Worm (Caenorhabditis elegans) whole organism, L2 larva: ENCODE results near the gene ifd-1.

Experiments used
- nhr-12 ChIP-seq: fragments of 150-350 bp; optimal IDR thresholded peaks from 2 replicates; lab custom pipeline; 2014; ENCODE audit warnings: missing biosample characterization, missing genetic modification characterization
- nhr-237 ChIP-seq: fragments of 150-350 bp; optimal IDR thresholded peaks from 2 replicates; lab custom pipeline; 2014; ENCODE audit warnings: missing biosample characterization, missing genetic modification characterization
- nhr-77 ChIP-seq: fragments of 150-350 bp; optimal IDR thresholded peaks from 2 replicates; lab custom pipeline; 2014; ENCODE audit warnings: missing biosample characterization, missing genetic modification characterization
- sma-9 ChIP-seq, 2 experiments: fragments of 150-350 bp in 1 of 2; sonication (generic microtip) in 1 of 2; optimal IDR thresholded peaks; 2 replicates each; lab custom pipeline; 2014 to 2016; ENCODE audit warnings: missing genetic modification characterization in 2 of 2, mild to moderate bottlenecking in 1 of 2, missing biosample characterization in 1 of 2, missing compliant biosample characterization in 1 of 2, missing genetic modification reagents in 1 of 2, moderate library complexity in 1 of 2
- unc-62 ChIP-seq: fragments of 150-350 bp; optimal IDR thresholded peaks from 2 replicates; lab custom pipeline; 2014; ENCODE audit warnings: missing biosample characterization, missing genetic modification reagents, missing genetic modification characterization
- zag-1 ChIP-seq: fragments of 150-350 bp; optimal IDR thresholded peaks from 2 replicates; lab custom pipeline; 2014; ENCODE audit warnings: missing biosample characterization, missing genetic modification characterization
- ztf-11 ChIP-seq: sonication (generic microtip); optimal IDR thresholded peaks from 2 replicates; lab custom pipeline; 2017; ENCODE audit warnings: missing biosample characterization, missing genetic modification characterization

ce11 chrX:8838176-8838575, 13.9 kb upstream of the ifd-1 start:
- TF ChIP-seq nhr-77 (tag; lab: Kevin White, UChicago) (no peak), zag-1 (tag; lab: Kevin White, UChicago) (no peak), nhr-12 (tag; lab: Kevin White, UChicago) (no peak), nhr-237 (no peak), ztf-11 (tag; lab: Kevin White, UChicago) (no peak), sma-9 (GFP tag; optimal IDR thresholded peaks at IDR 0.05; lab: Kevin White, UChicago) (no peak), sma-9 (tag; optimal IDR thresholded peaks at IDR 0.05; lab: Kevin White, UChicago) (no peak), unc-62 (GFP tag; lab: Kevin White, UChicago) (no peak)
